Fruit fly (Drosophila melanogaster): ENCODE data around the gene CG18809.

The CG18809 gene

DNA sequence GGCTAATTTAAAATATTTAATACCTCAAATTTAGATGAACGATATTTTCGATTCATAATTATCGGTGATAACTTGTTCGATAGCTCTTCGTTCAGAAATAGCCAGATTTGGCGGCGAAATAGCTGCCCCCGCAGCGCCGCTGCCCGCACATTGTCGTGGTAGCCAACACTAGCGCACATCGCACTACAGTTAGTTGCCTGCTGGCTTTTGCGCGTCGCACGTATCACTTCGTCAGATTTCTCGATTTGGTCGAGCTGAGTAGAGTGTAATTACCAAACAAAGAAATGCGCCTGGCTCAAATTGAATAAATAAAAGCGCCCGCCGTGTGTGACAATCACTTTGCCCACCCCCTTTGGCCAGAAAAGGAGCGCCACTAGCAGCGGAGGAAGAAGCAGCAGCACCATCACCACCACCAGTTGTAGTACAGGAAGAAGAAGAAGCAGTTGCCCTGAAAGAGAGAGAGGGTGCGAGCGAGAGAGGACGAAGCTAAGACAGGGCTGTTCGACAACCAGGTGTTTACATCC lies 6.6 kb upstream of the CG18809 start, which contains the start of gene Abcd3 (continued):
- TF ChIP-seq ftz-f1 (GFP tag; optimal IDR thresholded peaks at IDR 0.05) (peak; percentile 70), disco-r (GFP tag; optimal IDR thresholded peaks at IDR 0.05) (peak; percentile 17), CG3065 (GFP tag; optimal IDR thresholded peaks at IDR 0.05) (no peak), vnd (GFP tag; IDR thresholded peaks at IDR 0.05; ENCODE audit: partially characterized antibody) (peak; percentile 14; the same call in 2 of the 3 replicates), CG6654 (GFP tag; optimal IDR thresholded peaks at IDR 0.05) (no peak), sd (tag; optimal IDR thresholded peaks at IDR 0.05) (peak; percentile 53), sima (GFP tag; optimal IDR thresholded peaks at IDR 0.05) (no peak), zf30C (GFP tag; optimal IDR thresholded peaks at IDR 0.05) (peak; percentile 16), Camta (GFP tag; optimal IDR thresholded peaks at IDR 0.05) (no peak), D19A (tag; optimal IDR thresholded peaks at IDR 0.05) (peak; percentile 6), odd (GFP tag; optimal IDR thresholded peaks at IDR 0.05) (peak; percentile 47), CG17361 (GFP tag; IDR thresholded peaks at IDR 0.05) (0 out of 3 replicates have a peak, but pooled peaks have one; percentile 36), Myb (GFP tag; optimal IDR thresholded peaks at IDR 0.05) (no peak), chif (GFP tag; optimal IDR thresholded peaks at IDR 0.05) (peak in 1 of 2 experiments; percentile 0), sob (GFP tag; IDR thresholded peaks at IDR 0.05) (peak; percentile 47; the same call in 1 of the 2 replicates), CG3281 (GFP tag; optimal IDR thresholded peaks at IDR 0.05) (peak; percentile 100), PHDP (tag; optimal IDR thresholded peaks at IDR 0.05) (peak; percentile 26), insv (GFP tag; optimal IDR thresholded peaks at IDR 0.05) (peak in 1 of 2 experiments; percentile 52), Side (GFP tag; optimal IDR thresholded peaks at IDR 0.05) (peak; percentile 34), maf-S (GFP tag; optimal IDR thresholded peaks at IDR 0.05) (no peak), CG30403 (GFP tag; optimal IDR thresholded peaks at IDR 0.05) (no peak), CG2712 (tag; optimal IDR thresholded peaks at IDR 0.05) (peak; percentile 19), Stat92E (GFP tag; optimal IDR thresholded peaks at IDR 0.05) (peak in 1 of 3 experiments; percentile 87), p53 (GFP tag; optimal IDR thresholded peaks at IDR 0.05) (peak; percentile 50), gsb (GFP tag; IDR thresholded peaks at IDR 0.05) (no peak), nerfin-2 (GFP tag; IDR thresholded peaks at IDR 0.05; ENCODE audit: partially characterized antibody) (peak; percentile 71), Antp (GFP tag; optimal IDR thresholded peaks at IDR 0.05) (peak; percentile 27), CG9797 (GFP tag; optimal IDR thresholded peaks at IDR 0.05) (peak; percentile 24), Doc2 (GFP tag; IDR thresholded peaks at IDR 0.05) (no peak), stc (GFP tag; IDR thresholded peaks at IDR 0.05) (0 out of 2 replicates have a peak, but pooled peaks have one; percentile 12), bcd (GFP tag; optimal IDR thresholded peaks at IDR 0.05) (peak; percentile 12), mirr (GFP tag; optimal IDR thresholded peaks at IDR 0.05) (peak; percentile 60), Doc3 (GFP tag; IDR thresholded peaks at IDR 0.05; ENCODE audit: partially characterized antibody) (0 out of 3 replicates have a peak, but pooled peaks have one; percentile 34), BtbVII (GFP tag; optimal IDR thresholded peaks at IDR 0.05) (peak; percentile 60), CG15073 (GFP tag; optimal IDR thresholded peaks at IDR 0.05) (no peak), CG9727 (GFP tag; optimal IDR thresholded peaks at IDR 0.05) (peak; percentile 24), ato (GFP tag; IDR thresholded peaks at IDR 0.05; ENCODE audit: partially characterized antibody) (peak; percentile 60; the same call in 1 of the 2 replicates), CG6854 (GFP tag; optimal IDR thresholded peaks at IDR 0.05) (peak; percentile 46), fd96Cb (tag; optimal IDR thresholded peaks at IDR 0.05) (no peak), CG13296 (GFP tag; optimal IDR thresholded peaks at IDR 0.05) (peak; percentile 21), knrl (GFP tag; IDR thresholded peaks at IDR 0.05; ENCODE audit: partially characterized antibody) (peak; percentile 58), Bteb2 (GFP tag; optimal IDR thresholded peaks at IDR 0.05) (no peak), MTF-1 (GFP tag; optimal IDR thresholded peaks at IDR 0.05; ENCODE audit: borderline replicate concordance) (peak; percentile 37), Ets65A (GFP tag) (peak; percentile 51), CG15269 (tag; optimal IDR thresholded peaks at IDR 0.05) (peak; percentile 15), Rfx (GFP tag; IDR thresholded peaks at IDR 0.05) (peak; percentile 44), HLH54F (GFP tag; optimal IDR thresholded peaks at IDR 0.05) (peak; percentile 39), CrebB (tag; optimal IDR thresholded peaks at IDR 0.05) (peak; percentile 53), gro (GFP tag; optimal IDR thresholded peaks at IDR 0.05) (peak; percentile 49)

Measured in whole organism, embryonic.